Worm (Caenorhabditis elegans) whole organism, early embryonic: ENCODE measurements around the gene C02D5.4.

Source experiments
- B0310.2 ChIP-seq: sonication (generic microtip); optimal IDR thresholded peaks from 2 replicates; lab custom pipeline; 2016; ENCODE audit warnings: mild to moderate bottlenecking, missing genetic modification characterization, missing compliant biosample characterization
- F13C5.2 ChIP-seq: sonication (generic microtip); optimal IDR thresholded peaks from 2 replicates; lab custom pipeline; 2017; ENCODE audit warnings: mild to moderate bottlenecking, missing genetic modification characterization, inconsistent platforms, missing compliant biosample characterization
- aly-1 ChIP-seq: sonication (generic microtip); optimal IDR thresholded peaks from 2 replicates; lab custom pipeline; 2016; ENCODE audit warnings: missing genetic modification characterization, missing compliant biosample characterization
- ama-1 ChIP-seq: fragments of 150-350 bp; optimal IDR thresholded peaks from 2 replicates; lab custom pipeline; 2014
- ceh-13 ChIP-seq: fragments of 200-800 bp; sonication (Bioruptor generic); optimal IDR thresholded peaks from 2 replicates; lab custom pipeline; 2018; ENCODE audit warnings: mild to moderate bottlenecking, missing genetic modification characterization, missing compliant biosample characterization
- ceh-36 ChIP-seq: sonication (generic microtip); optimal IDR thresholded peaks from 2 replicates; lab custom pipeline; 2016; ENCODE audit warnings: missing genetic modification characterization, inconsistent platforms, missing compliant biosample characterization
- ets-7 ChIP-seq: sonication (generic microtip); optimal IDR thresholded peaks from 2 replicates; lab custom pipeline; 2016; ENCODE audit warnings: missing genotype, missing genetic modification characterization, missing compliant biosample characterization
- flt-1 ChIP-seq: fragments of 200-800 bp; sonication (Bioruptor generic); IDR thresholded peaks from 2 replicates; pipeline ENCODE4 v1.3.6; 2022; ENCODE audit warnings: missing genetic modification characterization, missing compliant biosample characterization
- hmbx-1 ChIP-seq: sonication (generic microtip); optimal IDR thresholded peaks from 2 replicates; lab custom pipeline; 2016; ENCODE audit warnings: mild to moderate bottlenecking, missing genetic modification characterization, missing compliant biosample characterization
- hmg-4 ChIP-seq: fragments of 200-800 bp; sonication (Bioruptor generic); optimal IDR thresholded peaks from 2 replicates; lab custom pipeline; 2018; ENCODE audit warnings: mild to moderate bottlenecking, missing genetic modification characterization, missing compliant biosample characterization
- hnd-1 ChIP-seq: sonication (generic microtip); optimal IDR thresholded peaks from 2 replicates; lab custom pipeline; 2016; ENCODE audit warnings: missing genetic modification characterization, missing compliant biosample characterization
- pes-1 ChIP-seq: fragments of 200-800 bp; sonication (Bioruptor generic); IDR thresholded peaks from 2 replicates; pipeline ENCODE4 v1.3.6; 2022; ENCODE audit warnings: missing genetic modification reagents, missing genetic modification characterization, missing compliant biosample characterization
- scrt-1 ChIP-seq: fragments of 200-800 bp; sonication (Bioruptor generic); IDR thresholded peaks from 2 replicates; pipeline ENCODE4 v1.3.6; 2022; ENCODE audit warnings: missing genetic modification characterization, missing compliant biosample characterization
- sea-1 ChIP-seq: fragments of 200-800 bp; sonication (Bioruptor generic); conservative IDR thresholded peaks from 2 replicates; pipeline ENCODE4 v1.3.6; 2022; ENCODE audit warnings: missing genetic modification characterization, missing compliant biosample characterization
- tbx-11 ChIP-seq: fragments of 200-800 bp; sonication (Bioruptor generic); IDR thresholded peaks from 2 replicates; pipeline ENCODE4 v1.3.6; 2022; ENCODE audit warnings: missing genetic modification characterization, missing compliant biosample characterization
- tbx-37 ChIP-seq: fragments of 200-800 bp; sonication (Bioruptor generic); conservative IDR thresholded peaks from 2 replicates; pipeline ENCODE4 v1.3.6; 2022; ENCODE audit warnings: missing genetic modification reagents, missing genetic modification characterization, missing compliant biosample characterization
- tra-4 ChIP-seq: sonication (generic microtip); optimal IDR thresholded peaks from 2 replicates; lab custom pipeline; 2017; ENCODE audit warnings: missing genetic modification characterization, missing compliant biosample characterization

The C02D5.4 gene

DNA sequence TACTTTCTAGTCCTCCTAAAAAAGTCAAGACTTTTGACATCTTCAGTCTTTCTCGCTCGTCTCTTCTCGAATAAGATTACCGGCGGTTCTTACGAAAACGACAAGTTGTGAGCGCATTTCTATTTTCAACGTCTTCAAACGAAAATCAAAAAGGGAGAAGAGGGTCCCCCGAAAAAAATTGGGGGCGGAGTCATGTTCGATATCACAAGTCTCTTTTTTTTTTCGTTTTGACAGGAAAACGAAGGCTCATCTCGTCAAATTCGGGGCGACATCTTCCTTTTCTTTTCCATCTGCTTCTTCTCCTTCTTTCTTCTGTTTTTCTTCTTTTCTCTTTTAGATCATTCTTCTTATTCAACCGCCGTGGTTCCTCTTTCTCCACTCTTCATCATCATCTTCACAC, 18.1 kb upstream of the C02D5.4 start:
- TF ChIP-seq ceh-13 (GFP tag; lab: Kevin White, UChicago) (no peak), ama-1 (no peak), aly-1 (no peak), hmbx-1 (tag; lab: Kevin White, UChicago) (no peak), sea-1 (no peak), ets-7 (tag; lab: Kevin White, UChicago) (no peak), flt-1 (no peak), tbx-37 (GFP tag; lab: Robert Waterston, UW) (no peak), tbx-11 (GFP tag; lab: Robert Waterston, UW) (no peak), tra-4 (tag; lab: Kevin White, UChicago) (no peak), F13C5.2 (tag; lab: Kevin White, UChicago) (no peak), B0310.2 (tag; lab: Kevin White, UChicago) (no peak), hmg-4 (GFP tag; lab: Kevin White, UChicago) (no peak), hnd-1 (no peak), pes-1 (GFP tag; lab: Robert Waterston, UW) (no peak), scrt-1 (no peak), ceh-36 (tag; lab: Kevin White, UChicago) (no peak)

DNA sequence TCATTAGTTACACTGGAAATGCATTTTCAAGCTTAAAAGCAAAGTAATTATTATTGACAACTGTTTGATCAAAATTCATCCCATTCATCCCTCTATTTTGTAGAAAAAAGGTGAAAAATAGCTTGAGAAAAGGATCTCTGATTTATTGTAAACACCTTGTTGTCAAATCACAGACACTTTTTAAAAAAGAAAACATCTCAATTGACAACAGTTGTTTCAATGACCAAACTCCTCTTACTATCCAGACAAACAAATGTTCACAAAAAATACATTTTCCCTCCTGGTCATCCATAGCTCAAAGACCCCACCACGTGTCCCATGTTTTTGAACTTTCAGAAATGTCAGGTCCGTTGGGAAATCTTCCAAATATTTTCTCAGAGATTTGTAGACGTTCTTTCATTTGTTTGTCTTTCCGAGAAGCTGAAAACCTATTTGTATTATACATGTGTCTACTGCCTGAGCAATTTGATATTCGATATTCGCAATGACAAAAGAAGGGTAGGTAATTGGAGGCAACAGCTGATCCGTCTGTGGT, 17.3 kb upstream of the C02D5.4 start, which contains the start of gene trp-1:
TSS of gene trp-1 (plus strand) at position 485 of the 535 bp plus-strand sequence.
- TF ChIP-seq flt-1 (no peak), ceh-13 (GFP tag; lab: Kevin White, UChicago) (no peak), tra-4 (tag; lab: Kevin White, UChicago) (no peak), sea-1 (no peak), ceh-36 (tag; lab: Kevin White, UChicago) (no peak), ets-7 (tag; lab: Kevin White, UChicago) (no peak), tbx-37 (GFP tag; lab: Robert Waterston, UW) (no peak)

DNA sequence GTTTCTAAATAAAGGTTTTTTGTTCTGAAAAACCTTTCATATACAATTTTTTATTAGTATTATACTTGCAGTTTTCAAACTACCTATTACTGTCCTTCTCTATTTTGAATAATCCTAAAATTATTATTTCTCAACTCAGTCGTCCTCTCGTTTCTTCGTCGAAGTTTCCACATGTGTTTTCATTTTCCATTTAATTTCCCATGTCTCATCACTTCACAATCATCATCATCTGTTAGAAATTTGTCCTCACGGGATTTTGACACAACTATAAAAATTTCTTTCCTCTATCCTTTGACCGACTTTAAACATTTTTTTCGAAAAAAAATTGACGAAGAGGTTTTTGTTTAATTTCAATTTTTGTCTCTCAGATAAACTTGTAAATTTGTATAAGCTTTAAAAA, 16.5 kb upstream of the C02D5.4 start:
- TF ChIP-seq hnd-1, result no peak
- TF ChIP-seq sea-1, result no peak
- no peak for TF ChIP-seq hmbx-1 (tag; lab: Kevin White, UChicago)
- TF ChIP-seq tbx-37 (GFP tag; lab: Robert Waterston, UW), result no peak
- TF ChIP-seq flt-1, result no peak
- TF ChIP-seq B0310.2 (tag; lab: Kevin White, UChicago), result no peak
- no peak for TF ChIP-seq ets-7 (tag; lab: Kevin White, UChicago)
- TF ChIP-seq tbx-11 (GFP tag; lab: Robert Waterston, UW), result no peak
- TF ChIP-seq pes-1 (GFP tag; lab: Robert Waterston, UW), result no peak
- TF ChIP-seq ceh-13 (GFP tag; lab: Kevin White, UChicago), result no peak
- TF ChIP-seq scrt-1, result no peak
- TF ChIP-seq ama-1, result no peak
- TF ChIP-seq ceh-36 (tag; lab: Kevin White, UChicago), result no peak
- no peak for TF ChIP-seq hmg-4 (GFP tag; lab: Kevin White, UChicago)
- TF ChIP-seq tra-4 (tag; lab: Kevin White, UChicago), result no peak
- no peak for TF ChIP-seq F13C5.2 (tag; lab: Kevin White, UChicago)
- TF ChIP-seq aly-1, result no peak

DNA sequence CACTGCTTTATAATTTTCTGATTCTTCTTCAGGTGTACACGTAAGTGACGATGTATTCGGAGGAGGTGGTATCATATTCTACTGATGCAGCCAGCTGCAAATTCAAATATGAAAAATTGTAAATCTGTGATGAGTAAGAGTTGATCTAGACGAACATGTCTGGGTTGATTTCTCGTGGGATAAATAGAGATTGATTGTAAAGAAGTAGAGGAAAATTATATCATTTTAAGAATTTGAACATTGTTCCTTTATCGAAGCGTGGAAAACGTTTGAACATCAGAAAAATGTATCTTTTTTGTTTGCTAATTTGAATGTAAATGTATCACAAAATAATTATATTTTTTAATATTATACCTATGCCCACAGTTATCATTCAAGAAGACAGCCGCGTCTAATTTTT, 6.5 kb upstream of the C02D5.4 start, which contains the start of gene ZC21.6:
TSS of gene ZC21.6 (minus strand) at position 101 of the 400 bp plus-strand sequence.
- TF ChIP-seq pes-1 (GFP tag; lab: Robert Waterston, UW), result no peak
- TF ChIP-seq ceh-13 (GFP tag; lab: Kevin White, UChicago), result no peak
- no peak for TF ChIP-seq scrt-1
- TF ChIP-seq flt-1, result no peak
- no peak for TF ChIP-seq ama-1
- TF ChIP-seq F13C5.2 (tag; lab: Kevin White, UChicago), result no peak
- TF ChIP-seq ets-7 (tag; lab: Kevin White, UChicago), result no peak
- TF ChIP-seq B0310.2 (tag; lab: Kevin White, UChicago), result no peak
- no peak for TF ChIP-seq tbx-37 (GFP tag; lab: Robert Waterston, UW)
- no peak for TF ChIP-seq ceh-36 (tag; lab: Kevin White, UChicago)
- no peak for TF ChIP-seq hmg-4 (GFP tag; lab: Kevin White, UChicago)
- no peak for TF ChIP-seq tbx-11 (GFP tag; lab: Robert Waterston, UW)
- no peak for TF ChIP-seq aly-1
- no peak for TF ChIP-seq hnd-1
- TF ChIP-seq sea-1, result no peak

DNA sequence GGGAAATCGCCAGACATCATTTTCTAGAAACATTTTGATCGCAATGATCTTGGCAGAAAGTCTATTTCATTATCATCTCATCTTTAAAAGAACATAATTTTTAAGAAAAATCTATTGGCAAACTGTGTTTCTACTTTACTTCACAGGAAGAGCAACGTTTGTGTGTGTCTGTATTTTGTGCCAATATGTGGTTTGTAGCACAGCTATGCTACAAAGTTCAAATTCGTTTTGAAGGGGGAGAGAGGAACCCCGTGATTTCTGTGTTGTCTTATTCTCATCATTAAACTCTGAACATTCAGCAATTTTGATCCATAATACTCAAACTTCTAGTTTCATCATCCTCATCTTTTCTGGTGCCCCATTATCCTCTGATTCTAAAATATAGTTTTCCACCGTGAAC, 260 bp upstream of the C02D5.4 start:
- TF ChIP-seq hmbx-1 (tag; lab: Kevin White, UChicago) (no peak), B0310.2 (tag; lab: Kevin White, UChicago) (no peak), ets-7 (tag; lab: Kevin White, UChicago) (no peak), ama-1 (no peak), pes-1 (GFP tag; lab: Robert Waterston, UW) (no peak), scrt-1 (no peak), aly-1 (no peak), tra-4 (tag; lab: Kevin White, UChicago) (no peak), hmg-4 (GFP tag; lab: Kevin White, UChicago) (no peak), flt-1 (no peak), tbx-37 (GFP tag; lab: Robert Waterston, UW) (no peak), F13C5.2 (tag; lab: Kevin White, UChicago) (no peak), ceh-13 (GFP tag; lab: Kevin White, UChicago) (no peak), tbx-11 (GFP tag; lab: Robert Waterston, UW) (no peak), hnd-1 (no peak), ceh-36 (tag; lab: Kevin White, UChicago) (no peak)

DNA sequence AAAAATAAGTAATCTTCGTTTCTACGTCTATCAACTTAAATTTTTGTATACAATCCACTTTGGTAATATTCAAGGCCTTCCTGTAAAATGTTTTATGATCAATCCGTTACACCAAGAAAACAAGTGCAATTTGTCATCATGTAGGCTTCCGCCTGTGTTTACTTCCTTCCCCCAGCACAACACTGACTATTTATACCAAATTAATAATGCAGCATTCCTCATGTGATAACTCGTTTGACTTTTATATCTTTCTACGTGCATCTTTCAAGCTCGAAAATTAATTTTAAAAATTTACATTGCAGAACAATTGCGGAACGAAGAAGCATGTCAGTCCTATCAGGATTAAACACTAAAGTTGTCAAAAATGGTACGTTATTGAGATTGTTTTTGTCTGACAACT, 2.5 kb downstream of the C02D5.4 start, which contains the start of gene gsto-2:
TSS of gene gsto-2 (plus strand) at position 301 of the 400 bp plus-strand sequence.
- TF ChIP-seq B0310.2 (tag; lab: Kevin White, UChicago) (no peak), hmbx-1 (tag; lab: Kevin White, UChicago) (no peak), hmg-4 (GFP tag; lab: Kevin White, UChicago) (no peak), scrt-1 (no peak), hnd-1 (no peak), pes-1 (GFP tag; lab: Robert Waterston, UW) (no peak), tbx-11 (GFP tag; lab: Robert Waterston, UW) (no peak), aly-1 (no peak), flt-1 (no peak), F13C5.2 (tag; lab: Kevin White, UChicago) (no peak), sea-1 (no peak)

DNA sequence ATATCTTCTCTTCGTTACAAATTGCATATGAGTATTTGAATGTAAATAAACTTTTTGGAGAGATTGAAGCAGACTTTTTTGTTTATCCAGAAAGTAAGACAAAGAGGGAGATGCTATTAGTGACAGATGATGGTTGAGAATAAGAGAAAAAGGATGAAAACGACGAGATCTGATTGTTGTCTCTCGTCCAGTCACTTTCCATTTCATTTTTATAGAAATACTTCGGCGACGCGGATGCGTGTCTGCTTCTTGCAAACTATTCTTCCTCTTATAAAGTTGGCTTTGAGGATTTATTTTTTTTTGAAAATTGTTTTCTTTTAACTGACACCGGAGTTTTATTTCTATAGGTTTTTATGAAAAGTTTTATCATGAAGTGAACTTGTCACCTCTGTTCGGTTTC, 3.7 kb downstream of the C02D5.4 start:
- TF ChIP-seq aly-1, result no peak
- no peak for TF ChIP-seq tbx-37 (GFP tag; lab: Robert Waterston, UW)
- no peak for TF ChIP-seq F13C5.2 (tag; lab: Kevin White, UChicago)
- TF ChIP-seq flt-1, result no peak
- no peak for TF ChIP-seq hmg-4 (GFP tag; lab: Kevin White, UChicago)
- TF ChIP-seq ets-7 (tag; lab: Kevin White, UChicago), result no peak
- TF ChIP-seq sea-1, result no peak
- no peak for TF ChIP-seq tra-4 (tag; lab: Kevin White, UChicago)
- no peak for TF ChIP-seq hnd-1
- TF ChIP-seq pes-1 (GFP tag; lab: Robert Waterston, UW), result no peak
- TF ChIP-seq ama-1, result no peak
- TF ChIP-seq scrt-1, result no peak
- no peak for TF ChIP-seq ceh-13 (GFP tag; lab: Kevin White, UChicago)
- TF ChIP-seq tbx-11 (GFP tag; lab: Robert Waterston, UW), result no peak
